Worm (Caenorhabditis elegans) whole organism, L1 larva: ENCODE results near the gene srd-63.

Source experiments
- egl-27 ChIP-seq, 2 experiments: fragments of 150-350 bp in 1 of 2; sonication (generic microtip); optimal IDR thresholded peaks; 3 replicates each; lab custom pipeline; 2017 to 2018; ENCODE audit warnings: missing biosample characterization in 2 of 2, missing genetic modification characterization in 2 of 2, missing genetic modification reagents in 2 of 2
- unc-30 ChIP-seq: sonication (generic microtip); optimal IDR thresholded peaks from 2 replicates; lab custom pipeline; 2017; ENCODE audit warnings: missing biosample characterization, missing genetic modification characterization

ce11 chrV:16417014-16417413 is 23.4 kb upstream of the srd-63 start, which contains the start of gene str-55:
- no peak for TF ChIP-seq egl-27 (tag; optimal IDR thresholded peaks at IDR 0.05; lab: Kevin White, UChicago)
- no peak for TF ChIP-seq unc-30
